Worm (Caenorhabditis elegans) whole organism, young adult: ENCODE data around the gene K07H8.2.

ENCODE experiments used
- B0336.3 ChIP-seq: fragments of 200-800 bp; sonication (Bioruptor generic); IDR thresholded peaks from 2 replicates; pipeline ENCODE4 v1.3.6; 2022; ENCODE audit warnings: missing genetic modification characterization, missing compliant biosample characterization
- D2030.7 ChIP-seq: fragments of 200-800 bp; sonication (Bioruptor generic); IDR thresholded peaks from 2 replicates; pipeline ENCODE4 v1.3.6; 2022; ENCODE audit warnings: missing genetic modification reagents, missing genetic modification characterization, missing compliant biosample characterization
- F10E7.11 ChIP-seq: sonication (generic microtip); optimal IDR thresholded peaks from 2 replicates; lab custom pipeline; 2017; ENCODE audit warnings: mild to moderate bottlenecking, missing genetic modification characterization, moderate library complexity, missing compliant biosample characterization
- F23B12.7 ChIP-seq: sonication (generic microtip); optimal IDR thresholded peaks from 2 replicates; lab custom pipeline; 2017; ENCODE audit warnings: missing genetic modification characterization, mild to moderate bottlenecking, missing compliant biosample characterization, antibody characterized with exemption, moderate library complexity; ENCODE audit not compliant: insufficient read depth
- F39B2.1 ChIP-seq: fragments of 200-800 bp; sonication (Bioruptor generic); IDR thresholded peaks from 2 replicates; pipeline ENCODE4 v1.3.6; 2022; ENCODE audit warnings: missing genetic modification reagents, missing genetic modification characterization, missing compliant biosample characterization
- F52B5.7 ChIP-seq: sonication (generic microtip); optimal IDR thresholded peaks from 2 replicates; lab custom pipeline; 2016; ENCODE audit warnings: mild to moderate bottlenecking, missing genetic modification characterization, missing compliant biosample characterization
- Y53F4B.3 ChIP-seq: fragments of 200-800 bp; sonication (Bioruptor generic); IDR thresholded peaks from 2 replicates; pipeline ENCODE4 v1.3.6; 2022; ENCODE audit warnings: missing genetic modification reagents, missing genetic modification characterization, missing compliant biosample characterization
- Y56A3A.18 ChIP-seq: fragments of 200-800 bp; sonication (Bioruptor generic); IDR thresholded peaks from 2 replicates; pipeline ENCODE4 v1.3.6; 2022; ENCODE audit warnings: missing genetic modification reagents, missing genetic modification characterization, missing compliant biosample characterization
- Y95B8A.8 ChIP-seq: fragments of 200-800 bp; sonication (Bioruptor generic); IDR thresholded peaks from 2 replicates; pipeline ENCODE4 v1.3.6; 2022; ENCODE audit warnings: missing genetic modification reagents, missing genetic modification characterization, missing compliant biosample characterization
- ZK185.1 ChIP-seq: sonication (generic microtip); optimal IDR thresholded peaks from 2 replicates; lab custom pipeline; 2016; ENCODE audit warnings: mild to moderate bottlenecking, missing genetic modification characterization, missing compliant biosample characterization; ENCODE audit not compliant: poor library complexity, severe bottlenecking
- athp-1 ChIP-seq: sonication (generic microtip); optimal IDR thresholded peaks from 2 replicates; lab custom pipeline; 2017; ENCODE audit warnings: mild to moderate bottlenecking, missing genetic modification characterization, missing compliant biosample characterization
- ceh-100 ChIP-seq: fragments of 200-800 bp; sonication (Bioruptor generic); IDR thresholded peaks from 2 replicates; pipeline ENCODE4 v1.3.6; 2022; ENCODE audit warnings: missing genetic modification reagents, missing genetic modification characterization, missing compliant biosample characterization
- die-1 ChIP-seq: sonication (generic microtip); optimal IDR thresholded peaks from 2 replicates; lab custom pipeline; 2016; ENCODE audit warnings: missing genotype, mild to moderate bottlenecking, missing genetic modification characterization, missing compliant biosample characterization
- dpff-1 ChIP-seq: sonication (generic microtip); optimal IDR thresholded peaks from 2 replicates; lab custom pipeline; 2017; ENCODE audit warnings: mild to moderate bottlenecking, missing genetic modification characterization, missing compliant biosample characterization
- efl-1 ChIP-seq: fragments of 150-350 bp; optimal IDR thresholded peaks from 2 replicates; lab custom pipeline; 2014; ENCODE audit warnings: missing biosample characterization, missing genetic modification reagents, missing genetic modification characterization
- egl-18 ChIP-seq: fragments of 200-800 bp; sonication (Bioruptor generic); IDR thresholded peaks from 2 replicates; pipeline ENCODE4 v1.3.6; 2022; ENCODE audit warnings: missing genetic modification reagents, missing genetic modification characterization, missing compliant biosample characterization
- egl-44 ChIP-seq: fragments of 200-800 bp; sonication (Bioruptor generic); IDR thresholded peaks from 2 replicates; pipeline ENCODE4 v1.3.6; 2022; ENCODE audit warnings: missing genetic modification reagents, missing genetic modification characterization, missing compliant biosample characterization
- egrh-3 ChIP-seq: fragments of 200-800 bp; sonication (Bioruptor generic); IDR thresholded peaks from 2 replicates; pipeline ENCODE4 v1.3.6; 2022; ENCODE audit warnings: missing genetic modification reagents, missing genetic modification characterization, missing compliant biosample characterization
- fkh-3 ChIP-seq: sonication (generic microtip); optimal IDR thresholded peaks from 2 replicates; lab custom pipeline; 2016; ENCODE audit warnings: mild to moderate bottlenecking, missing genetic modification characterization, missing compliant biosample characterization
- hmg-1.2 ChIP-seq: fragments of 200-800 bp; sonication (Bioruptor generic); IDR thresholded peaks from 2 replicates; pipeline ENCODE4 v1.3.6; 2022; ENCODE audit warnings: missing genetic modification reagents, missing genetic modification characterization, missing compliant biosample characterization
- hmg-20 ChIP-seq: fragments of 200-800 bp; sonication (Bioruptor generic); IDR thresholded peaks from 2 replicates; pipeline ENCODE4 v1.3.6; 2022; ENCODE audit warnings: missing genetic modification reagents, missing genetic modification characterization, missing compliant biosample characterization
- hsf-1 ChIP-seq: fragments of 200-800 bp; sonication (Bioruptor generic); IDR thresholded peaks from 2 replicates; pipeline ENCODE4 v1.3.6; 2022; ENCODE audit warnings: missing genetic modification reagents, missing genetic modification characterization, missing compliant biosample characterization
- let-526 ChIP-seq: fragments of 200-800 bp; sonication (Bioruptor generic); IDR thresholded peaks from 2 replicates; pipeline ENCODE4 v1.3.6; 2022; ENCODE audit warnings: missing genetic modification reagents, missing genetic modification characterization, missing compliant biosample characterization
- lin-40 ChIP-seq: sonication (generic microtip); optimal IDR thresholded peaks from 2 replicates; lab custom pipeline; 2016; ENCODE audit warnings: missing genetic modification characterization, mild to moderate bottlenecking, missing compliant biosample characterization, missing genotype, missing genetic modification reagents
- madf-10 ChIP-seq: sonication (generic microtip); optimal IDR thresholded peaks from 2 replicates; lab custom pipeline; 2016; ENCODE audit warnings: mild to moderate bottlenecking, missing genetic modification characterization, missing compliant biosample characterization
- madf-3 ChIP-seq: fragments of 200-800 bp; sonication (Bioruptor generic); IDR thresholded peaks from 2 replicates; pipeline ENCODE4 v1.3.6; 2022; ENCODE audit warnings: missing genetic modification reagents, missing genetic modification characterization, missing compliant biosample characterization
- mcd-1 ChIP-seq: fragments of 200-800 bp; sonication (Bioruptor generic); IDR thresholded peaks from 2 replicates; pipeline ENCODE4 v1.3.6; 2022; ENCODE audit warnings: missing genetic modification reagents, missing genetic modification characterization, missing compliant biosample characterization
- nfya-2 ChIP-seq: fragments of 200-800 bp; sonication (Bioruptor generic); IDR thresholded peaks from 2 replicates; pipeline ENCODE4 v1.3.6; 2022; ENCODE audit warnings: missing genetic modification reagents, missing genetic modification characterization, missing compliant biosample characterization
- nhr-80 ChIP-seq: sonication (generic microtip); optimal IDR thresholded peaks from 2 replicates; lab custom pipeline; 2016; ENCODE audit warnings: missing genetic modification characterization, missing compliant biosample characterization
- pbrm-1 ChIP-seq: fragments of 200-800 bp; sonication (Bioruptor generic); IDR thresholded peaks from 2 replicates; pipeline ENCODE4 v1.3.6; 2022; ENCODE audit warnings: missing genetic modification reagents, missing genetic modification characterization, missing compliant biosample characterization
- rec-8 ChIP-seq, 2 experiments: sonication (generic microtip); optimal IDR thresholded peaks; 2 replicates each; lab custom pipeline; 2016; ENCODE audit warnings: mild to moderate bottlenecking in 2 of 2, missing genetic modification characterization in 2 of 2, missing genetic modification reagents in 2 of 2, missing genotype in 2 of 2, missing biosample characterization in 1 of 2, missing compliant biosample characterization in 1 of 2, moderate library complexity in 1 of 2
- repo-1 ChIP-seq: sonication (generic microtip); optimal IDR thresholded peaks from 2 replicates; lab custom pipeline; 2017; ENCODE audit warnings: mild to moderate bottlenecking, missing genetic modification characterization, missing compliant biosample characterization
- sea-2 ChIP-seq: fragments of 200-800 bp; sonication (Bioruptor generic); IDR thresholded peaks from 2 replicates; pipeline ENCODE4 v1.3.6; 2022; ENCODE audit warnings: missing genetic modification characterization, missing compliant biosample characterization
- snpc-1.3 ChIP-seq: sonication (generic microtip); optimal IDR thresholded peaks from 2 replicates; lab custom pipeline; 2017; ENCODE audit warnings: missing genetic modification characterization, mild to moderate bottlenecking, missing compliant biosample characterization, antibody characterized with exemption, moderate library complexity, missing genotype, missing genetic modification reagents; ENCODE audit not compliant: insufficient read depth
- sptf-2 ChIP-seq: fragments of 200-800 bp; sonication (Bioruptor generic); optimal IDR thresholded peaks from 2 replicates; lab custom pipeline; 2018; ENCODE audit warnings: mild to moderate bottlenecking, missing genetic modification characterization, missing compliant biosample characterization
- tbp1 ChIP-seq: fragments of 200-800 bp; sonication (Bioruptor generic); optimal IDR thresholded peaks from 2 replicates; lab custom pipeline; 2018; ENCODE audit warnings: mild to moderate bottlenecking, missing genetic modification characterization, missing compliant biosample characterization
- tlf-1 ChIP-seq: fragments of 200-800 bp; sonication (Bioruptor generic); optimal IDR thresholded peaks from 2 replicates; lab custom pipeline; 2018; ENCODE audit warnings: mild to moderate bottlenecking, missing genetic modification characterization, missing compliant biosample characterization
- unc-62 ChIP-seq: fragments of 150-350 bp; optimal IDR thresholded peaks from 2 replicates; lab custom pipeline; 2014; ENCODE audit warnings: missing biosample characterization, missing genetic modification reagents, missing genetic modification characterization
- zfh-2 ChIP-seq: fragments of 200-800 bp; sonication (Bioruptor generic); conservative IDR thresholded peaks from 2 replicates; pipeline ENCODE4 v1.3.6; 2022; ENCODE audit warnings: missing genetic modification reagents, missing genetic modification characterization, missing compliant biosample characterization
- zim-3 ChIP-seq: sonication (generic microtip); optimal IDR thresholded peaks from 2 replicates; lab custom pipeline; 2017; ENCODE audit warnings: mild to moderate bottlenecking, missing genetic modification characterization, moderate library complexity, missing compliant biosample characterization
- ztf-25 ChIP-seq: fragments of 200-800 bp; sonication (Bioruptor generic); IDR thresholded peaks from 2 replicates; pipeline ENCODE4 v1.3.6; 2022; ENCODE audit warnings: missing genetic modification reagents, missing genetic modification characterization, missing compliant biosample characterization
- ztf-26 ChIP-seq: sonication (generic microtip); optimal IDR thresholded peaks from 2 replicates; lab custom pipeline; 2017; ENCODE audit warnings: missing genetic modification characterization, missing compliant biosample characterization

Gene K07H8.2

ce11 chrIV:8254193-8254592 is 37.1 kb upstream of the K07H8.2 start:
- no peak for TF ChIP-seq zfh-2 (GFP tag; lab: Robert Waterston, UW)
- no peak for TF ChIP-seq F23B12.7 (tag; lab: Kevin White, UChicago)

- TF ChIP-seq nhr-80 (tag; lab: Kevin White, UChicago) (peak; percentile 22), tlf-1 (GFP tag; lab: Kevin White, UChicago) (no peak)
These were observed 36.1 kb upstream of the K07H8.2 start for ce11 chrIV:8255221-8255620.

ce11 chrIV:8259904-8260303 is 31.4 kb upstream of the K07H8.2 start, which contains the start of gene K07H8.7:
Gene K07H8.7 (minus strand): TSS chrIV:8260004.
- TF ChIP-seq die-1 (no peak), Y53F4B.3 (no peak), efl-1 (GFP tag; lab: Kevin White, UChicago) (no peak), athp-1 (tag; lab: Kevin White, UChicago) (no peak), D2030.7 (GFP tag; lab: Robert Waterston, UW) (no peak), let-526 (GFP tag; lab: Robert Waterston, UW) (no peak), F10E7.11 (tag; lab: Kevin White, UChicago) (no peak), ztf-25 (no peak), hmg-1.2 (GFP tag; lab: Robert Waterston, UW) (no peak), nhr-80 (tag; lab: Kevin White, UChicago) (no peak), ceh-100 (GFP tag; lab: Robert Waterston, UW) (no peak), repo-1 (tag; lab: Kevin White, UChicago) (no peak), snpc-1.3 (tag; lab: Kevin White, UChicago) (no peak), nfya-2 (no peak), rec-8 (tag; optimal IDR thresholded peaks at IDR 0.05; lab: Kevin White, UChicago) (no peak)

- 0 out of 2 replicates have a peak, but pooled peaks have one; percentile 44 for TF ChIP-seq let-526 (GFP tag; lab: Robert Waterston, UW)
- no peak for TF ChIP-seq sptf-2 (GFP tag; lab: Kevin White, UChicago)
- TF ChIP-seq F39B2.1 (GFP tag; lab: Robert Waterston, UW): no peak
- TF ChIP-seq F52B5.7: peak; percentile 63
- TF ChIP-seq ceh-100 (GFP tag; lab: Robert Waterston, UW): no peak
- TF ChIP-seq hsf-1 (GFP tag; lab: Robert Waterston, UW): no peak
- peak; percentile 33 for TF ChIP-seq repo-1 (tag; lab: Kevin White, UChicago)
- no peak for TF ChIP-seq athp-1 (tag; lab: Kevin White, UChicago)
- 0 out of 2 replicates have a peak, but pooled peaks have one; percentile 27 for TF ChIP-seq Y95B8A.8
- peak; percentile 39 for TF ChIP-seq madf-10 (tag; lab: Kevin White, UChicago)
- no peak for TF ChIP-seq egrh-3 (GFP tag; lab: Robert Waterston, UW)
- peak; percentile 91 for TF ChIP-seq unc-62 (GFP tag; lab: Kevin White, UChicago)
- TF ChIP-seq madf-3: no peak
- TF ChIP-seq ZK185.1 (tag; lab: Kevin White, UChicago): peak; percentile 30
- 0 out of 2 replicates have a peak, but pooled peaks have one; percentile 10 for TF ChIP-seq pbrm-1 (GFP tag; lab: Robert Waterston, UW)
- 0 out of 2 replicates have a peak, but pooled peaks have one; percentile 12 for TF ChIP-seq sea-2
- TF ChIP-seq ztf-26: no peak
- TF ChIP-seq zim-3 (tag; lab: Kevin White, UChicago): no peak
- TF ChIP-seq hmg-20 (GFP tag; lab: Robert Waterston, UW): no peak
- no peak; the same call in 1 of the 2 replicates for TF ChIP-seq mcd-1 (GFP tag; lab: Robert Waterston, UW)
- peak; percentile 24 for TF ChIP-seq fkh-3 (tag; lab: Kevin White, UChicago)
- TF ChIP-seq egl-18 (GFP tag; lab: Robert Waterston, UW): no peak
- no peak for TF ChIP-seq egl-44 (GFP tag; lab: Robert Waterston, UW)
- peak; percentile 66 for TF ChIP-seq Y56A3A.18 (GFP tag; lab: Robert Waterston, UW)
- peak; percentile 24 for TF ChIP-seq tbp1 (GFP tag; lab: Kevin White, UChicago)
- TF ChIP-seq lin-40 (tag; lab: Kevin White, UChicago): peak; percentile 15
- peak; percentile 63 for TF ChIP-seq B0336.3 (GFP tag; lab: Robert Waterston, UW)
- TF ChIP-seq dpff-1 (tag; lab: Kevin White, UChicago): peak; percentile 45
These were observed 30.3 kb upstream of the K07H8.2 start, which contains the start of gene vit-6 for ce11 chrIV:8260848-8261638. Gene vit-6 (plus strand): TSS chrIV:8261157.
